Worm (Caenorhabditis elegans) whole organism, L3 larva: ENCODE measurements around the gene F28F9.3.

Experiments used
- aly-2 ChIP-seq: fragments of 150-350 bp; optimal IDR thresholded peaks from 2 replicates; lab custom pipeline; 2014; ENCODE audit warnings: missing biosample characterization, missing genetic modification characterization
- ama-1 ChIP-seq: fragments of 150-350 bp; optimal IDR thresholded peaks from 2 replicates; lab custom pipeline; 2018
- ceh-16 ChIP-seq: sonication (generic microtip); optimal IDR thresholded peaks from 2 replicates; lab custom pipeline; 2017; ENCODE audit warnings: missing biosample characterization, missing genetic modification characterization
- ceh-82 ChIP-seq: fragments of 150-350 bp; optimal IDR thresholded peaks from 2 replicates; lab custom pipeline; 2014; ENCODE audit warnings: missing biosample characterization, missing genetic modification characterization
- elt-1 ChIP-seq: fragments of 150-350 bp; optimal IDR thresholded peaks from 2 replicates; lab custom pipeline; 2014; ENCODE audit warnings: missing biosample characterization, missing genetic modification characterization
- elt-3 ChIP-seq, 3 experiments: fragments of 150-350 bp in 1 of 3; sonication (generic microtip) in 2 of 3; optimal IDR thresholded peaks; 2 replicates in 2 of 3; 4 replicates in 1 of 3; lab custom pipeline; 2014 to 2017; ENCODE audit warnings: missing biosample characterization in 3 of 3, missing genetic modification characterization in 3 of 3
- nfya-1 ChIP-seq: sonication (generic microtip); optimal IDR thresholded peaks from 2 replicates; lab custom pipeline; 2017; ENCODE audit warnings: missing genetic modification characterization, mild to moderate bottlenecking, missing compliant biosample characterization, antibody characterized with exemption, moderate library complexity; ENCODE audit not compliant: insufficient read depth
- nhr-11 ChIP-seq: fragments of 150-350 bp; optimal IDR thresholded peaks from 2 replicates; lab custom pipeline; 2014; ENCODE audit warnings: missing biosample characterization, missing genetic modification characterization
- nhr-28 ChIP-seq: fragments of 150-350 bp; optimal IDR thresholded peaks from 2 replicates; lab custom pipeline; 2014; ENCODE audit warnings: missing biosample characterization, missing genetic modification characterization
- pha-4 ChIP-seq: fragments of 150-350 bp; optimal IDR thresholded peaks from 2 replicates; lab custom pipeline; 2014; ENCODE audit warnings: missing biosample characterization, missing genetic modification reagents, missing genetic modification characterization
- pqm-1 ChIP-seq: fragments of 150-350 bp; optimal IDR thresholded peaks from 2 replicates; lab custom pipeline; 2017; ENCODE audit warnings: missing biosample characterization, missing genetic modification characterization, inconsistent platforms
- unc-39 ChIP-seq: sonication (generic microtip); optimal IDR thresholded peaks from 4 replicates; lab custom pipeline; 2017; ENCODE audit warnings: missing biosample characterization, missing genetic modification characterization
- ztf-11 ChIP-seq: fragments of 150-350 bp; optimal IDR thresholded peaks from 2 replicates; lab custom pipeline; 2014; ENCODE audit warnings: missing biosample characterization, missing genetic modification characterization

- TF ChIP-seq nhr-28 (tag; lab: Kevin White, UChicago) = no peak
- no peak for TF ChIP-seq elt-3 (tag; optimal IDR thresholded peaks at IDR 0.05; lab: Kevin White, UChicago)
- no peak for TF ChIP-seq pqm-1
- TF ChIP-seq nhr-11 (tag; lab: Kevin White, UChicago) = no peak
- no peak for TF ChIP-seq aly-2 (tag; lab: Kevin White, UChicago)
- no peak for TF ChIP-seq ceh-16
- no peak for TF ChIP-seq ceh-82 (tag; lab: Kevin White, UChicago)
- TF ChIP-seq ztf-11 = no peak
- TF ChIP-seq ama-1 = no peak
- TF ChIP-seq unc-39 = no peak
- no peak for TF ChIP-seq pha-4 (tag; lab: Kevin White, UChicago)
- no peak for TF ChIP-seq elt-1 (tag; lab: Kevin White, UChicago)
- TF ChIP-seq nfya-1 = no peak
Observed at ce11 chrIV:3781539-3781938, 45.2 kb upstream of the F28F9.3 start.
